Worm (Caenorhabditis elegans) whole organism, L3 larva: ENCODE data around the gene meg-1.

Source experiments
- R02D3.7 ChIP-seq: fragments of 150-350 bp; optimal IDR thresholded peaks from 2 replicates; lab custom pipeline; 2014; ENCODE audit warnings: missing biosample characterization, missing genetic modification characterization
- aly-2 ChIP-seq: fragments of 150-350 bp; optimal IDR thresholded peaks from 2 replicates; lab custom pipeline; 2014; ENCODE audit warnings: missing biosample characterization, missing genetic modification characterization
- ama-1 ChIP-seq: fragments of 150-350 bp; optimal IDR thresholded peaks from 2 replicates; lab custom pipeline; 2018
- ceh-28 ChIP-seq: fragments of 150-350 bp; optimal IDR thresholded peaks from 2 replicates; lab custom pipeline; 2014; ENCODE audit warnings: missing biosample characterization, missing genetic modification reagents, missing genetic modification characterization
- daf-12 ChIP-seq: fragments of 150-350 bp; optimal IDR thresholded peaks from 2 replicates; lab custom pipeline; 2014; ENCODE audit warnings: missing biosample characterization, missing genetic modification reagents, missing genetic modification characterization
- egl-27 ChIP-seq: sonication (generic microtip); optimal IDR thresholded peaks from 4 replicates; lab custom pipeline; 2017; ENCODE audit warnings: missing biosample characterization, missing genetic modification reagents, missing genetic modification characterization
- egl-5 ChIP-seq: fragments of 150-350 bp; optimal IDR thresholded peaks from 2 replicates; lab custom pipeline; 2017; ENCODE audit warnings: missing biosample characterization, missing genetic modification reagents, missing genetic modification characterization, inconsistent platforms
- elt-1 ChIP-seq: fragments of 150-350 bp; optimal IDR thresholded peaks from 2 replicates; lab custom pipeline; 2014; ENCODE audit warnings: missing biosample characterization, missing genetic modification characterization
- elt-2 ChIP-seq: sonication (generic microtip); optimal IDR thresholded peaks from 2 replicates; lab custom pipeline; 2016; ENCODE audit warnings: missing genetic modification reagents, mild to moderate bottlenecking, missing genetic modification characterization, missing compliant biosample characterization
- elt-3 ChIP-seq, 3 experiments: fragments of 150-350 bp in 1 of 3; sonication (generic microtip) in 2 of 3; optimal IDR thresholded peaks; 2 replicates in 2 of 3; 4 replicates in 1 of 3; lab custom pipeline; 2014 to 2017; ENCODE audit warnings: missing biosample characterization in 3 of 3, missing genetic modification characterization in 3 of 3
- eor-1 ChIP-seq, 2 experiments: fragments of 150-350 bp; optimal IDR thresholded peaks; 2 replicates each; lab custom pipeline; 2014 to 2018; ENCODE audit warnings: missing biosample characterization in 2 of 2, missing genetic modification characterization in 2 of 2
- fkh-10 ChIP-seq: sonication (generic microtip); optimal IDR thresholded peaks from 2 replicates; lab custom pipeline; 2017; ENCODE audit warnings: missing biosample characterization, missing genetic modification reagents, missing genetic modification characterization
- fos-1 ChIP-seq: fragments of 150-350 bp; optimal IDR thresholded peaks from 2 replicates; lab custom pipeline; 2014; ENCODE audit warnings: missing biosample characterization, missing genetic modification characterization
- jun-1 ChIP-seq: fragments of 150-350 bp; optimal IDR thresholded peaks from 2 replicates; lab custom pipeline; 2014; ENCODE audit warnings: missing biosample characterization, missing genetic modification reagents, missing genetic modification characterization
- lin-15B ChIP-seq: fragments of 150-350 bp; optimal IDR thresholded peaks from 2 replicates; lab custom pipeline; 2014; ENCODE audit warnings: missing biosample characterization, missing genetic modification characterization
- lin-39 ChIP-seq: fragments of 150-350 bp; optimal IDR thresholded peaks from 2 replicates; lab custom pipeline; 2018; ENCODE audit warnings: missing biosample characterization, missing genetic modification reagents, missing genetic modification characterization
- lsy-12 ChIP-seq: sonication (generic microtip); optimal IDR thresholded peaks from 2 replicates; lab custom pipeline; 2016; ENCODE audit warnings: mild to moderate bottlenecking, missing genetic modification characterization, missing compliant biosample characterization
- mdl-1 ChIP-seq: fragments of 150-350 bp; optimal IDR thresholded peaks from 2 replicates; lab custom pipeline; 2014; ENCODE audit warnings: missing biosample characterization, missing genetic modification characterization
- mml-1 ChIP-seq: fragments of 150-350 bp; sonication (generic microtip); optimal IDR thresholded peaks from 3 replicates; lab custom pipeline; 2014; ENCODE audit warnings: missing biosample characterization, missing genetic modification characterization
- nfya-1 ChIP-seq: sonication (generic microtip); optimal IDR thresholded peaks from 2 replicates; lab custom pipeline; 2017; ENCODE audit warnings: missing genetic modification characterization, mild to moderate bottlenecking, missing compliant biosample characterization, antibody characterized with exemption, moderate library complexity; ENCODE audit not compliant: insufficient read depth
- nhr-11 ChIP-seq: fragments of 150-350 bp; optimal IDR thresholded peaks from 2 replicates; lab custom pipeline; 2014; ENCODE audit warnings: missing biosample characterization, missing genetic modification characterization
- nhr-12 ChIP-seq: fragments of 150-350 bp; optimal IDR thresholded peaks from 2 replicates; lab custom pipeline; 2014; ENCODE audit warnings: missing biosample characterization, missing genetic modification characterization
- nhr-237 ChIP-seq: fragments of 150-350 bp; optimal IDR thresholded peaks from 2 replicates; lab custom pipeline; 2014; ENCODE audit warnings: missing biosample characterization, missing genetic modification characterization
- nhr-25 ChIP-seq: sonication (generic microtip); optimal IDR thresholded peaks from 2 replicates; lab custom pipeline; 2017; ENCODE audit warnings: missing biosample characterization, missing genetic modification characterization
- nhr-28 ChIP-seq: fragments of 150-350 bp; optimal IDR thresholded peaks from 2 replicates; lab custom pipeline; 2014; ENCODE audit warnings: missing biosample characterization, missing genetic modification characterization
- nhr-76 ChIP-seq: fragments of 150-350 bp; sonication (generic microtip); optimal IDR thresholded peaks from 5 replicates; lab custom pipeline; 2014; ENCODE audit warnings: missing biosample characterization, missing genetic modification characterization
- nhr-77 ChIP-seq: fragments of 150-350 bp; optimal IDR thresholded peaks from 2 replicates; lab custom pipeline; 2014; ENCODE audit warnings: missing biosample characterization, missing genetic modification characterization
- pha-4 ChIP-seq: fragments of 150-350 bp; optimal IDR thresholded peaks from 2 replicates; lab custom pipeline; 2014; ENCODE audit warnings: missing biosample characterization, missing genetic modification reagents, missing genetic modification characterization
- pqm-1 ChIP-seq: fragments of 150-350 bp; optimal IDR thresholded peaks from 2 replicates; lab custom pipeline; 2017; ENCODE audit warnings: missing biosample characterization, missing genetic modification characterization, inconsistent platforms
- sea-2 ChIP-seq: fragments of 150-350 bp; sonication (generic microtip); optimal IDR thresholded peaks from 4 replicates; lab custom pipeline; 2014; ENCODE audit warnings: missing biosample characterization, missing genetic modification reagents, missing genetic modification characterization
- snpc-4 ChIP-seq: fragments of 150-350 bp; optimal IDR thresholded peaks from 2 replicates; lab custom pipeline; 2014; ENCODE audit warnings: missing biosample characterization, missing genetic modification characterization
- unc-39 ChIP-seq: sonication (generic microtip); optimal IDR thresholded peaks from 4 replicates; lab custom pipeline; 2017; ENCODE audit warnings: missing biosample characterization, missing genetic modification characterization
- unc-62 ChIP-seq: fragments of 150-350 bp; sonication (generic microtip); optimal IDR thresholded peaks from 4 replicates; lab custom pipeline; 2014; ENCODE audit warnings: missing biosample characterization, missing genetic modification reagents, missing genetic modification characterization
- ztf-11 ChIP-seq: fragments of 150-350 bp; optimal IDR thresholded peaks from 2 replicates; lab custom pipeline; 2014; ENCODE audit warnings: missing biosample characterization, missing genetic modification characterization
- ztf-4 ChIP-seq: fragments of 150-350 bp; optimal IDR thresholded peaks from 2 replicates; lab custom pipeline; 2014; ENCODE audit warnings: missing biosample characterization, missing genetic modification characterization

Gene meg-1

ce11 chrX:13886195-13886594, 43.2 kb downstream of the meg-1 start:
- TF ChIP-seq ama-1 (lab: Kevin White, UChicago), result no peak
- no peak for TF ChIP-seq elt-3 (tag; optimal IDR thresholded peaks at IDR 0.05; lab: Kevin White, UChicago)
- no peak for TF ChIP-seq fkh-10
- TF ChIP-seq unc-39 (tag; lab: Kevin White, UChicago), result no peak

ce11 chrX:13885131-13885530, 44.3 kb downstream of the meg-1 start:
- no peak for TF ChIP-seq lsy-12 (tag; lab: Kevin White, UChicago)
- TF ChIP-seq ama-1 (lab: Kevin White, UChicago), result no peak
- peak; percentile 80 for TF ChIP-seq elt-2 (tag; lab: Kevin White, UChicago)
- TF ChIP-seq unc-39 (tag; lab: Kevin White, UChicago), result no peak
- no peak for TF ChIP-seq ztf-11
- TF ChIP-seq lin-39 (tag; lab: Kevin White, UChicago), result no peak
- peak; percentile 72 for TF ChIP-seq pha-4
- TF ChIP-seq daf-12 (tag; lab: Kevin White, UChicago), result no peak
- TF ChIP-seq ceh-28 (tag; lab: Kevin White, UChicago), result no peak
- TF ChIP-seq snpc-4 (tag; lab: Kevin White, UChicago), result no peak
- no peak for TF ChIP-seq nhr-25 (tag; lab: Kevin White, UChicago)
- no peak for TF ChIP-seq nhr-76
- no peak for TF ChIP-seq egl-27
- TF ChIP-seq mdl-1 (tag; lab: Kevin White, UChicago), result no peak
- TF ChIP-seq eor-1 (tag; optimal IDR thresholded peaks at IDR 0.05; lab: Kevin White, UChicago), result no peak
- TF ChIP-seq sea-2 (GFP tag; lab: Kevin White, UChicago), result no peak
- TF ChIP-seq jun-1 (tag; lab: Kevin White, UChicago), result peak; percentile 12
- TF ChIP-seq egl-5 (tag; lab: Kevin White, UChicago), result no peak
- TF ChIP-seq pqm-1 (tag; lab: Kevin White, UChicago), result peak; percentile 73
- no peak for TF ChIP-seq nhr-12 (tag; lab: Kevin White, UChicago)
- TF ChIP-seq mml-1 (tag; lab: Kevin White, UChicago), result no peak
- TF ChIP-seq nhr-11, result no peak
- TF ChIP-seq nhr-28, result no peak
- no peak for TF ChIP-seq lin-15B (tag; lab: Kevin White, UChicago)

ce11 chrX:13884157-13884556, 45.3 kb downstream of the meg-1 start:
- TF ChIP-seq pqm-1 (tag; lab: Kevin White, UChicago), result peak; percentile 5
- TF ChIP-seq jun-1 (tag; lab: Kevin White, UChicago), result no peak
- TF ChIP-seq egl-5 (tag; lab: Kevin White, UChicago), result peak; percentile 76
- TF ChIP-seq eor-1 (tag; optimal IDR thresholded peaks at IDR 0.05; lab: Kevin White, UChicago), result no peak
- TF ChIP-seq lsy-12 (tag; lab: Kevin White, UChicago), result no peak
- TF ChIP-seq elt-2 (tag; lab: Kevin White, UChicago), result peak; percentile 72

DNA sequence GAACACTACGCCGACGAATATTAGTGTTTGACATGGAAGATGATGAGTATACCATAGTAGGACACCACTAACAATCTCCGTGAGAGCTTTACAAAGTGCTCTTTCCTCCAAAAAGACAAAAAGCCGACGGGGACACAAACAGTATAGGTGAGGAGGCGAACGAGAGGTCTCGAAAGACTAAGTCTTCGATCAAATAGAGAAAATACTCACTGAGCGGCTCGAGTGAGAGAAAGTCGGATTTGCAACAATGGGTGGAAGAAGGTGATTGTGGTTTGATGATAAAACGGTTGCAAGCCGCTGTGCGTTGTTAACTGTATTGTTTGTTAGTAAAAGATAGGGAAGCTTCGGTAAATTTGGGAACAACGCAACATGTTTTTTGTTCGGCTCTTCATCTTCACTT, 46.8 kb downstream of the meg-1 start, which contains the start of gene hlb-1:
TSS of gene hlb-1 (minus strand) at position 101 of the 400 bp plus-strand sequence.
- TF ChIP-seq nhr-237 (tag; lab: Kevin White, UChicago), result no peak
- TF ChIP-seq pha-4, result peak; percentile 69
- TF ChIP-seq lin-15B (tag; lab: Kevin White, UChicago), result no peak
- TF ChIP-seq nhr-77, result no peak
- TF ChIP-seq, all 47 proteins: peak for 1

DNA sequence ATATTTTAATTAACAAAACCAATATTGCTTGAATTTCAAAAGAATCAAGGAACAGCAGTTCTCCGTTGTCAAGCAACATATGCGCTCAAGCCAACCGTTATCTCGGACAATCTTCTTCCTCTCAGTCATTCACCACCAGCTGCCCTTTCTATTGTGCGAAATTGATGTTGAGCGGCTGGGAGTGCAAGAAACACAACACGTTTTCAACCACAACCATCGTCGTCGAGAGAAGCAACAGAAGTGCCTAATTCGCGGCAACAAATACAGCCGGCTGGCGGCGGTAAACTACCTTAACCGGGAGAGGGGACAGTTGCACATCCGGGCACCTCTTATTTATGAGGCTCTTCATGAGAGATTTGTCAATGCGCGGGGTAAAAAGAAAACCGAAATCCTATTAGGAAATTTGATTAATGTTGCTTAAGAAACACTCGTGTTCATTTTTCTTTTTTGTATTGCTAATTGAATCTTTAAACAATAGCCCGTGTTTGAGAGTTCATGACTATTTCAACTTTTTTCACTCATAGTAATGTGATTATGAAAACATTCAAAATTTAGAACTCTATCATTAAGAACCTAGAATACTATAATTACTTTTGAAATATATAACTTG, 47.6 kb downstream of the meg-1 start:
- TF ChIP-seq nhr-76 (no peak), snpc-4 (tag; lab: Kevin White, UChicago) (no peak), elt-1 (tag; lab: Kevin White, UChicago) (no peak), elt-2 (tag; lab: Kevin White, UChicago) (no peak), daf-12 (tag; lab: Kevin White, UChicago) (no peak), nfya-1 (tag; lab: Kevin White, UChicago) (no peak), R02D3.7 (tag; lab: Kevin White, UChicago) (no peak), fos-1 (tag; lab: Kevin White, UChicago) (no peak), unc-39 (tag; lab: Kevin White, UChicago) (no peak), nhr-25 (tag; lab: Kevin White, UChicago) (no peak), nhr-12 (tag; lab: Kevin White, UChicago) (no peak), ztf-11 (no peak), sea-2 (GFP tag; lab: Kevin White, UChicago) (no peak), ztf-4 (tag; lab: Kevin White, UChicago) (no peak), mml-1 (tag; lab: Kevin White, UChicago) (no peak), fkh-10 (no peak), ceh-28 (tag; lab: Kevin White, UChicago) (no peak), aly-2 (tag; lab: Kevin White, UChicago) (no peak), unc-62 (no peak)
- TF ChIP-seq, all 47 proteins: peak for 0
